Worm (Caenorhabditis elegans) whole organism, L4/young adult: Measurements from ENCODE around the gene srh-292.

Source experiments
- W03F9.2 ChIP-seq: fragments of 150-350 bp; optimal IDR thresholded peaks from 2 replicates; lab custom pipeline; 2014; ENCODE audit warnings: missing biosample characterization, missing genetic modification characterization
- dao-5 ChIP-seq: sonication (generic microtip); optimal IDR thresholded peaks from 2 replicates; lab custom pipeline; 2016; ENCODE audit warnings: missing genotype, missing genetic modification characterization, moderate library complexity, missing compliant biosample characterization

- TF ChIP-seq dao-5 (tag; lab: Kevin White, UChicago): no peak
- TF ChIP-seq W03F9.2 (tag; lab: Kevin White, UChicago): no peak
Measured at ce11 chrV:17777127-17777526, 25.4 kb upstream of the srh-292 start, which contains the start of gene ddo-1.
